Worm (Caenorhabditis elegans) whole organism, early embryonic: ENCODE measurements around the gene Y71H2AR.2.
A peak's percentile ranks its signal among the peaks of the same experiment; 100 is the strongest.

Experiments
- B0310.2 ChIP-seq: sonication (generic microtip); optimal IDR thresholded peaks from 2 replicates; lab custom pipeline; 2016; ENCODE audit warnings: mild to moderate bottlenecking, missing genetic modification characterization, missing compliant biosample characterization
- F13C5.2 ChIP-seq: sonication (generic microtip); optimal IDR thresholded peaks from 2 replicates; lab custom pipeline; 2017; ENCODE audit warnings: mild to moderate bottlenecking, missing genetic modification characterization, inconsistent platforms, missing compliant biosample characterization
- aly-1 ChIP-seq: sonication (generic microtip); optimal IDR thresholded peaks from 2 replicates; lab custom pipeline; 2016; ENCODE audit warnings: missing genetic modification characterization, missing compliant biosample characterization
- ama-1 ChIP-seq: fragments of 150-350 bp; optimal IDR thresholded peaks from 2 replicates; lab custom pipeline; 2014
- ceh-13 ChIP-seq: fragments of 200-800 bp; sonication (Bioruptor generic); optimal IDR thresholded peaks from 2 replicates; lab custom pipeline; 2018; ENCODE audit warnings: mild to moderate bottlenecking, missing genetic modification characterization, missing compliant biosample characterization
- ceh-36 ChIP-seq: sonication (generic microtip); optimal IDR thresholded peaks from 2 replicates; lab custom pipeline; 2016; ENCODE audit warnings: missing genetic modification characterization, inconsistent platforms, missing compliant biosample characterization
- ets-7 ChIP-seq: sonication (generic microtip); optimal IDR thresholded peaks from 2 replicates; lab custom pipeline; 2016; ENCODE audit warnings: missing genotype, missing genetic modification characterization, missing compliant biosample characterization
- flt-1 ChIP-seq: fragments of 200-800 bp; sonication (Bioruptor generic); IDR thresholded peaks from 2 replicates; pipeline ENCODE4 v1.3.6; 2022; ENCODE audit warnings: missing genetic modification characterization, missing compliant biosample characterization
- hmbx-1 ChIP-seq: sonication (generic microtip); optimal IDR thresholded peaks from 2 replicates; lab custom pipeline; 2016; ENCODE audit warnings: mild to moderate bottlenecking, missing genetic modification characterization, missing compliant biosample characterization
- hmg-4 ChIP-seq: fragments of 200-800 bp; sonication (Bioruptor generic); optimal IDR thresholded peaks from 2 replicates; lab custom pipeline; 2018; ENCODE audit warnings: mild to moderate bottlenecking, missing genetic modification characterization, missing compliant biosample characterization
- hnd-1 ChIP-seq: sonication (generic microtip); optimal IDR thresholded peaks from 2 replicates; lab custom pipeline; 2016; ENCODE audit warnings: missing genetic modification characterization, missing compliant biosample characterization
- pes-1 ChIP-seq: fragments of 200-800 bp; sonication (Bioruptor generic); IDR thresholded peaks from 2 replicates; pipeline ENCODE4 v1.3.6; 2022; ENCODE audit warnings: missing genetic modification reagents, missing genetic modification characterization, missing compliant biosample characterization
- scrt-1 ChIP-seq: fragments of 200-800 bp; sonication (Bioruptor generic); IDR thresholded peaks from 2 replicates; pipeline ENCODE4 v1.3.6; 2022; ENCODE audit warnings: missing genetic modification characterization, missing compliant biosample characterization
- sea-1 ChIP-seq: fragments of 200-800 bp; sonication (Bioruptor generic); conservative IDR thresholded peaks from 2 replicates; pipeline ENCODE4 v1.3.6; 2022; ENCODE audit warnings: missing genetic modification characterization, missing compliant biosample characterization
- tbx-11 ChIP-seq: fragments of 200-800 bp; sonication (Bioruptor generic); IDR thresholded peaks from 2 replicates; pipeline ENCODE4 v1.3.6; 2022; ENCODE audit warnings: missing genetic modification characterization, missing compliant biosample characterization
- tbx-37 ChIP-seq: fragments of 200-800 bp; sonication (Bioruptor generic); conservative IDR thresholded peaks from 2 replicates; pipeline ENCODE4 v1.3.6; 2022; ENCODE audit warnings: missing genetic modification reagents, missing genetic modification characterization, missing compliant biosample characterization
- tra-4 ChIP-seq: sonication (generic microtip); optimal IDR thresholded peaks from 2 replicates; lab custom pipeline; 2017; ENCODE audit warnings: missing genetic modification characterization, missing compliant biosample characterization

Gene Y71H2AR.2

DNA sequence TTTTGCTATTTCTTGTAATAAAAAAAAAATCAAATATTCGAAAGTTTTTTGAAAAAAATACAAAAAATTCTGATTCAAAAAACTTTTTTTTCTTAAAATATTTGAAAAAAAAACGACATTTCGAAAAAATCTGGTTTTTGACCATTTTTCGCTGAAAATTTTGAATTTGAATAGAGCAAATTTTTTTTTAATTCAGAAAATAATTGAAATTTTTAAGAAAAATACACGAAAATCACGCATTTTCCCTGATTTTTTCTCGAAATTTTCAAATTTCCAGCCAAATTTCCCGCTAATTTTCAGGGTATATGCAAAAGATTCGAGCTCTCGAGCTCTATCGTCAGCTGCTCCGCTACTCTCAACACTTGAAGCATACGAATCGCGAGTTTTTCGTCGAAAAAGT is 14.0 kb downstream of the Y71H2AR.2 start, which contains the start of gene Y71H2AM.1:
TSS of gene Y71H2AM.1 (plus strand) at position 301 of the 400 bp plus-strand sequence.
- no peak for TF ChIP-seq aly-1
- no peak for TF ChIP-seq tbx-37
- TF ChIP-seq flt-1 (GFP tag; lab: Robert Waterston, UW), result no peak
- TF ChIP-seq ets-7 (tag; lab: Kevin White, UChicago), result no peak
- no peak for TF ChIP-seq ceh-36 (tag; lab: Kevin White, UChicago)
- no peak for TF ChIP-seq hmg-4 (GFP tag; lab: Kevin White, UChicago)
- TF ChIP-seq hnd-1, result no peak
- no peak for TF ChIP-seq B0310.2 (tag; lab: Kevin White, UChicago)
- no peak for TF ChIP-seq sea-1
- TF ChIP-seq tra-4 (tag; lab: Kevin White, UChicago), result no peak
- no peak for TF ChIP-seq tbx-11 (GFP tag; lab: Robert Waterston, UW)
- no peak for TF ChIP-seq scrt-1 (GFP tag; lab: Robert Waterston, UW)
- TF ChIP-seq ceh-13, result no peak

DNA sequence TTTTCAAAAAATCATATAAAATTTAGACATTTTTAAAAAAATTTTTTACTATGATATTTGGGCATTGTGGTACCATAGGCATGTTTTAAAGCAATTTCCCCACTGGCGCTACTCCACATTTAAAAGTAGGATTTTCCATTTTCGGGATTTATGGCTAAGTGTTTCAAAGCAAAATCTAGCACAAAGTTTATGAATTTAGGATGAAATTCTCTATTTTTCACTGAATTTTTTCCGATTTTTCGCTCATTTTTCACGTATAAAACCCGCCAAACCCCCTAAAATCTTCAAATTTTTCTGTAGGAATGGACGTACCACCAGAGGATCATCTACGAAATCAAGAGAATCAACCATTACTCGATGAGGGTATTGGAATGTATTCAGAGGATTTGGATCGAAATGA is 21.7 kb downstream of the Y71H2AR.2 start, which contains the start of gene pipp-4P:
TSS of gene pipp-4P (plus strand) at position 301 of the 400 bp plus-strand sequence.
- no peak for TF ChIP-seq hmbx-1 (tag; lab: Kevin White, UChicago)
- TF ChIP-seq hmg-4 (GFP tag; lab: Kevin White, UChicago), result no peak
- TF ChIP-seq B0310.2 (tag; lab: Kevin White, UChicago), result no peak
- TF ChIP-seq F13C5.2 (tag; lab: Kevin White, UChicago), result no peak
- no peak for TF ChIP-seq ceh-13
- TF ChIP-seq scrt-1 (GFP tag; lab: Robert Waterston, UW), result no peak
- no peak for TF ChIP-seq tbx-37
- TF ChIP-seq ceh-36 (tag; lab: Kevin White, UChicago), result no peak
- no peak for TF ChIP-seq tra-4 (tag; lab: Kevin White, UChicago)
- TF ChIP-seq ama-1, result no peak
- TF ChIP-seq pes-1 (GFP tag; lab: Robert Waterston, UW), result no peak
- no peak for TF ChIP-seq tbx-11 (GFP tag; lab: Robert Waterston, UW)
- TF ChIP-seq aly-1, result no peak
- TF ChIP-seq flt-1 (GFP tag; lab: Robert Waterston, UW), result no peak
- no peak for TF ChIP-seq hnd-1
- no peak for TF ChIP-seq ets-7 (tag; lab: Kevin White, UChicago)
- no peak for TF ChIP-seq sea-1

ce11 chrIII:2817847-2818246 is 22.9 kb downstream of the Y71H2AR.2 start:
- TF ChIP-seq hmbx-1 (tag; lab: Kevin White, UChicago), result no peak
- TF ChIP-seq tbx-11 (GFP tag; lab: Robert Waterston, UW), result no peak

DNA sequence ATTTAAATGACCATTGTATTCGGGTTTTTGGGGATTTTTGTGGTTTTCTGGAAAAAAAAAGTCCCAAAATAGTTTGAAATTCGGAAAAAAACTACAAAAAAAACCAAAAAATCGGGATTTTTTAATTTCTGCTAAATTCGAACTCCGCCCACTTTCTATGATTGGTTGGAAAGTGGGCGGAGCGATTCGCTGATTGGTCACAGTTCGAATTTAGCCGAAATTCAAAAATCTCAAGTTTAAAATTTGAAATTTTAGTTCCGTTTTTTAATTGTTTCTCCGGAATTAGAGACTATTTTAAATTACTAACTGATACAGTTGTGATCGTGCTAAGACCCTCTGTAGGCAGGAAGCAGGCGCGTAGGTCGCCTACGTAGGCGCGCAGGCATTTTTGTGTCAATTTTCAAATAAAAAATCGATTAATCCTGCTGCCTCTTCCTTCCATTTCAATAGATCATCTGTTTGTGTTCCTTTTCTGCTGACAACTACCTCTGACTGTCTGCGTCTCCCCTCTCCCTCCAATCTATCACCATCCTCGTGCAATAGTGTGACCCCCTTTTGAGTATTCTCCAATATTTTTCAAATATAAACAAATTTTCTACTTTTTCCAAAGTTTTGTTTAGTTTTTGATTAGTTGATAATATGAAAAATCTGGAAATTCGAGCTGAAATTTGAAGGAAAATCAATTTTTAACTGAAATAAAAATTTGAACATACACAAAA is 24.4 kb downstream of the Y71H2AR.2 start:
- TF ChIP-seq hmbx-1 (tag; lab: Kevin White, UChicago) (no peak), scrt-1 (GFP tag; lab: Robert Waterston, UW) (no peak), B0310.2 (tag; lab: Kevin White, UChicago) (no peak), hmg-4 (GFP tag; lab: Kevin White, UChicago) (no peak), tbx-11 (GFP tag; lab: Robert Waterston, UW) (no peak), ama-1 (no peak), hnd-1 (no peak), ceh-13 (no peak), ets-7 (tag; lab: Kevin White, UChicago) (no peak), tra-4 (tag; lab: Kevin White, UChicago) (no peak)

DNA sequence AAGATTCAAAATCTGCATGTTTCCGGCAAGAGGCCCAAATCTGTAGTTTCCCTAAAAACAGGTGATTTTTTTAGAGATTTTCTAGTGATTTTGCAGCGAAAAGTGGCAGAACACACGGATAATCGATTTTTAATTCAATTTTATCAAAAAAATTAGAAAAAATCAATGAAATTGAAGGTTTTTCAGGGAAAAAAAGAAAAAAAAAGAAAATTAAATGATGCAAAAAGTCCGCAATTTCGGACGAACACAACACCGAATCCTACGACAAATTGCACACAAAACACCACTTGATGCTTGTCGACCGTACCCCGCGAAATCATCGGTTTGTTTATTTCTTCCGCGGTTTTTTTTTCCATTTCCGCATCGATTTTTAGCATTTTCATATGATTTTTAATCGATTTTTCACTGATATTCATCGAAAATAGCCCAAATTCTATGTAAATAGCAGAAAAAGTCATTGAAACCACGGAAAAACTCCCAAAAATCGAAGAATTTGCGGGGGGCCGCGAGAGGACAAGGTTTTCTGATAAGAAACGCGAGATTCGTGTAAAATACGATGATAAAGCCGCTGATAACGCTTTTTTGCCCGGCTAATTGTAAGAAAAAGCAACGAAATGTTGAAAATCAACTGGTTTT is 25.7 kb downstream of the Y71H2AR.2 start, which contains the start of gene tufm-1:
TSS of gene tufm-1 (minus strand) at position 51 of the 636 bp plus-strand sequence.
- TF ChIP-seq aly-1 (no peak), ceh-36 (tag; lab: Kevin White, UChicago) (no peak), hmbx-1 (tag; lab: Kevin White, UChicago) (no peak), ceh-13 (no peak), F13C5.2 (tag; lab: Kevin White, UChicago) (no peak), tbx-11 (GFP tag; lab: Robert Waterston, UW) (no peak), flt-1 (GFP tag; lab: Robert Waterston, UW) (no peak), sea-1 (no peak), hmg-4 (GFP tag; lab: Kevin White, UChicago) (no peak), pes-1 (GFP tag; lab: Robert Waterston, UW) (no peak), hnd-1 (no peak)

ce11 chrIII:2811410-2811809 is 29.3 kb downstream of the Y71H2AR.2 start:
- TF ChIP-seq tbx-11 (GFP tag; lab: Robert Waterston, UW) (0 out of 2 replicates have a peak, but pooled peaks have one; percentile 19), aly-1 (no peak), flt-1 (GFP tag; lab: Robert Waterston, UW) (no peak), sea-1 (peak; percentile 49; the same call in 1 of the 2 replicates), pes-1 (GFP tag; lab: Robert Waterston, UW) (0 out of 2 replicates have a peak, but pooled peaks have one; percentile 9)

DNA sequence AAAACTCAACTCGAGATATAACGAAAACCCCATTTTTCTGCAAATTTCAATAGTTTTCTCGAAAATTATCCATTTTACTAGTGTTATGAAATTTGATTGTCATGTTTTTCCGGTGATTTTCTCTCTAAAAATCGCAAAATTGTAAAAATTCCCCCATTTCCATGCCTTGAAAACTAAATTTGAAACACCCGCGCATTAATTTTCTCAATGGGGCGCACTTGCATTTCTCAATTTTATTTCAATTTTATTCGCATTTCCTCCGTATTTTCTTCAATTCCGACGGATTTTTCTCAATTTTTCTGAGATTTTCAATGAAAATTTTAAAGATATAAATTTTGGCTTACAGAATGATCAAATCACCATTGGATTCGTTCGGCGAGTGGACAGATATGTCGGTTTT is 35.6 kb downstream of the Y71H2AR.2 start, which contains the start of gene Y71H2AM.3:
TSS of gene Y71H2AM.3 (plus strand) at position 347 of the 400 bp plus-strand sequence.
- TF ChIP-seq hmbx-1 (tag; lab: Kevin White, UChicago), result no peak
- TF ChIP-seq F13C5.2 (tag; lab: Kevin White, UChicago), result peak; percentile 22
- TF ChIP-seq ama-1, result no peak
- TF ChIP-seq hmg-4 (GFP tag; lab: Kevin White, UChicago), result no peak
- no peak for TF ChIP-seq sea-1
- TF ChIP-seq ceh-36 (tag; lab: Kevin White, UChicago), result no peak
